Fruit fly (Drosophila melanogaster): Measurements from ENCODE around the gene Cpr76Ba.

- TF ChIP-seq pdm3 (GFP tag; optimal IDR thresholded peaks at IDR 0.05) (no peak), OdsH (GFP tag; optimal IDR thresholded peaks at IDR 0.05) (no peak), Blimp-1 (GFP tag; optimal IDR thresholded peaks at IDR 0.05) (no peak), Met (GFP tag; optimal IDR thresholded peaks at IDR 0.05) (no peak), Gug (GFP tag; IDR thresholded peaks at IDR 0.05) (no peak), Ets21C (GFP tag; optimal IDR thresholded peaks at IDR 0.05) (no peak), ss (GFP tag; optimal IDR thresholded peaks at IDR 0.05) (no peak), CG6854 (GFP tag; optimal IDR thresholded peaks at IDR 0.05) (no peak), fkh (GFP tag; optimal IDR thresholded peaks at IDR 0.05) (no peak), CG8632 (GFP tag; optimal IDR thresholded peaks at IDR 0.05) (no peak), CG1621 (tag; optimal IDR thresholded peaks at IDR 0.05) (no peak), Sox102F (GFP tag; optimal IDR thresholded peaks at IDR 0.05) (no peak), Hr39 (GFP tag; optimal IDR thresholded peaks at IDR 0.05) (no peak), Sox14 (GFP tag; optimal IDR thresholded peaks at IDR 0.05) (no peak)
These were observed 10.4 kb upstream of the Cpr76Ba start for dm6 chr3L:19528547-19528946.

Measured in whole organism, prepupa.